Fruit fly (Drosophila melanogaster) whole organism, embryonic: ENCODE results near the gene jus.
A peak's percentile ranks its signal among the peaks of the same experiment; 100 is the strongest.

Experiments
- ATbp ChIP-seq: fragments of 200-800 bp; sonication (Bioruptor generic); optimal IDR thresholded peaks from 2 replicates; lab custom pipeline; 2017; ENCODE audit warnings: missing biosample characterization, mild to moderate bottlenecking, missing genetic modification characterization, missing genetic modification reagents
- Antp ChIP-seq: fragments of 200-800 bp; sonication (Bioruptor generic); optimal IDR thresholded peaks from 3 replicates; lab custom pipeline; 2016; ENCODE audit warnings: missing biosample characterization, missing genetic modification characterization
- CG10654 ChIP-seq: fragments of 200-800 bp; sonication (Bioruptor generic); optimal IDR thresholded peaks from 2 replicates; lab custom pipeline; 2016; ENCODE audit warnings: missing biosample characterization, missing genetic modification characterization
- CG11723 ChIP-seq: fragments of 200-800 bp; sonication (Bioruptor generic); optimal IDR thresholded peaks from 2 replicates; lab custom pipeline; 2017; ENCODE audit warnings: missing biosample characterization, mild to moderate bottlenecking, missing genetic modification characterization
- CG13894 ChIP-seq: fragments of 200-800 bp; sonication (Bioruptor generic); optimal IDR thresholded peaks from 3 replicates; lab custom pipeline; 2018; ENCODE audit warnings: missing biosample characterization, mild to moderate bottlenecking, missing genetic modification characterization, moderate library complexity
- CG14014 ChIP-seq: fragments of 200-800 bp; sonication (Bioruptor generic); IDR thresholded peaks from 2 replicates; pipeline ENCODE4 v1.3.6; 2022; ENCODE audit warnings: missing biosample characterization, missing genetic modification characterization
- CG1529 ChIP-seq: fragments of 200-800 bp; sonication (Bioruptor generic); optimal IDR thresholded peaks from 3 replicates; lab custom pipeline; 2018; ENCODE audit warnings: missing biosample characterization, missing genetic modification characterization
- CG16779 ChIP-seq: fragments of 200-800 bp; sonication (Bioruptor generic); IDR thresholded peaks from 2 replicates; pipeline ENCODE4 v1.3.6; 2022; ENCODE audit warnings: missing biosample characterization, missing genetic modification characterization
- CG17612 ChIP-seq: fragments of 200-800 bp; sonication (Bioruptor generic); IDR thresholded peaks from 2 replicates; pipeline ENCODE4 v1.3.6; 2022; ENCODE audit warnings: missing biosample characterization, missing genetic modification characterization
- CG18599 ChIP-seq: fragments of 200-800 bp; sonication (Bioruptor generic); optimal IDR thresholded peaks from 3 replicates; lab custom pipeline; 2017; ENCODE audit warnings: missing biosample characterization, missing genetic modification characterization, mild to moderate bottlenecking, moderate library complexity, missing genetic modification reagents
- CG2712 ChIP-seq: fragments of 200-800 bp; optimal IDR thresholded peaks from 3 replicates; lab custom pipeline; 2019; ENCODE audit warnings: missing biosample characterization, mild to moderate bottlenecking, missing genetic modification characterization, moderate library complexity
- CG30403 ChIP-seq: fragments of 200-800 bp; sonication (Bioruptor generic); optimal IDR thresholded peaks from 3 replicates; lab custom pipeline; 2016; ENCODE audit warnings: missing biosample characterization, missing genetic modification characterization
- CG32772 ChIP-seq: fragments of 200-800 bp; sonication (Bioruptor generic); IDR thresholded peaks from 2 replicates; pipeline ENCODE4 v1.3.6; 2022; ENCODE audit warnings: missing biosample characterization, missing genetic modification characterization
- CG4328 ChIP-seq: fragments of 200-800 bp; sonication (Bioruptor generic); optimal IDR thresholded peaks from 3 replicates; lab custom pipeline; 2017; ENCODE audit warnings: missing biosample characterization, missing genetic modification reagents, missing genetic modification characterization
- CG4820 ChIP-seq: fragments of 200-800 bp; sonication (Bioruptor generic); optimal IDR thresholded peaks from 3 replicates; lab custom pipeline; 2016; ENCODE audit warnings: missing biosample characterization, missing genetic modification characterization
- CG5953 ChIP-seq: fragments of 200-800 bp; sonication (Bioruptor generic); IDR thresholded peaks from 2 replicates; pipeline ENCODE4 v1.3.6; 2022; ENCODE audit warnings: missing biosample characterization, missing genetic modification characterization
- CG6272 ChIP-seq: fragments of 200-800 bp; sonication (Bioruptor generic); IDR thresholded peaks from 2 replicates; pipeline ENCODE4 v1.3.6; 2022; ENCODE audit warnings: missing biosample characterization, missing genetic modification characterization
- CG6683 ChIP-seq: fragments of 200-800 bp; sonication (Bioruptor generic); optimal IDR thresholded peaks from 2 replicates; lab custom pipeline; 2017; ENCODE audit warnings: missing biosample characterization, mild to moderate bottlenecking, missing genetic modification characterization, missing genetic modification reagents
- CG7357 ChIP-seq: fragments of 200-800 bp; sonication (Bioruptor generic); IDR thresholded peaks from 3 replicates; pipeline ENCODE4 v1.3.6; 2022; ENCODE audit warnings: missing biosample characterization, missing genetic modification characterization
- CG7372 ChIP-seq: fragments of 200-800 bp; sonication (Bioruptor generic); IDR thresholded peaks from 2 replicates; pipeline ENCODE4 v1.3.6; 2022; ENCODE audit warnings: missing biosample characterization, missing genetic modification characterization
- CG8290 ChIP-seq, 3 experiments: fragments of 200-800 bp; sonication (Bioruptor generic); optimal IDR thresholded peaks; 2 replicates each; lab custom pipeline; 2016 to 2019; ENCODE audit warnings: missing biosample characterization in 3 of 3, missing genetic modification characterization in 3 of 3, mild to moderate bottlenecking in 2 of 3, moderate library complexity in 1 of 3
- CTCF ChIP-seq: fragments of 200-800 bp; sonication (Bioruptor generic); optimal IDR thresholded peaks from 2 replicates; lab custom pipeline; 2017; ENCODE audit warnings: missing biosample characterization, mild to moderate bottlenecking, missing genetic modification characterization, moderate library complexity
- CkIIα-i1 ChIP-seq: fragments of 200-800 bp; sonication (Bioruptor generic); IDR thresholded peaks from 2 replicates; pipeline ENCODE4 v1.3.6; 2022; ENCODE audit warnings: missing biosample characterization, missing genetic modification characterization
- Dip2 ChIP-seq: fragments of 200-800 bp; sonication (Bioruptor generic); IDR thresholded peaks from 2 replicates; pipeline ENCODE4 v1.3.6; 2022; ENCODE audit warnings: missing biosample characterization, missing genetic modification characterization
- Dll ChIP-seq: fragments of 200-800 bp; sonication (Bioruptor generic); IDR thresholded peaks from 4 replicates; pipeline ENCODE4 v1.3.6; 2022; ENCODE audit warnings: missing biosample characterization, missing genetic modification characterization; ENCODE audit not compliant: partially characterized antibody
- E2f1 ChIP-seq: fragments of 200-800 bp; sonication (Bioruptor generic); IDR thresholded peaks from 2 replicates; pipeline ENCODE4 v1.3.6; 2022; ENCODE audit warnings: missing biosample characterization, missing genetic modification characterization
- Gsc ChIP-seq: fragments of 200-800 bp; sonication (Bioruptor generic); IDR thresholded peaks from 2 replicates; pipeline ENCODE4 v1.3.6; 2022; ENCODE audit warnings: missing biosample characterization, missing genetic modification characterization
- Lhr ChIP-seq: fragments of 200-800 bp; sonication (Bioruptor generic); optimal IDR thresholded peaks from 3 replicates; lab custom pipeline; 2017; ENCODE audit warnings: mild to moderate bottlenecking, missing biosample characterization, missing genetic modification reagents, missing genetic modification characterization
- Oli ChIP-seq: fragments of 200-800 bp; sonication (Bioruptor generic); optimal IDR thresholded peaks from 2 replicates; lab custom pipeline; 2018; ENCODE audit warnings: missing biosample characterization, mild to moderate bottlenecking, missing genetic modification characterization, moderate library complexity
- PHDP ChIP-seq: fragments of 200-800 bp; sonication (Bioruptor generic); optimal IDR thresholded peaks from 3 replicates; lab custom pipeline; 2018; ENCODE audit warnings: missing biosample characterization, mild to moderate bottlenecking, missing genetic modification characterization, moderate library complexity
- Pdp1 ChIP-seq, 2 experiments: fragments of 200-800 bp; sonication (Bioruptor generic); optimal IDR thresholded peaks; 3 replicates each; lab custom pipeline; 2016; ENCODE audit warnings: missing biosample characterization in 2 of 2, missing genetic modification characterization in 2 of 2, mild to moderate bottlenecking in 1 of 2, moderate library complexity in 1 of 2
- Poxn ChIP-seq: fragments of 200-800 bp; sonication (Bioruptor generic); IDR thresholded peaks from 2 replicates; pipeline ENCODE4 v1.3.6; 2022; ENCODE audit warnings: missing biosample characterization, missing genetic modification characterization
- Spps ChIP-seq: fragments of 200-800 bp; sonication (Bioruptor generic); optimal IDR thresholded peaks from 2 replicates; lab custom pipeline; 2018; ENCODE audit warnings: missing biosample characterization, mild to moderate bottlenecking, missing genetic modification characterization
- Ssrp ChIP-seq: fragments of 200-800 bp; sonication (Bioruptor generic); optimal IDR thresholded peaks from 2 replicates; lab custom pipeline; 2018; ENCODE audit warnings: missing biosample characterization, mild to moderate bottlenecking, missing genetic modification characterization, moderate library complexity
- cg ChIP-seq: fragments of 200-800 bp; sonication (Bioruptor generic); optimal IDR thresholded peaks from 3 replicates; lab custom pipeline; 2019; ENCODE audit warnings: missing biosample characterization, mild to moderate bottlenecking, missing genetic modification characterization, moderate library complexity
- ci ChIP-seq: fragments of 200-800 bp; sonication (Bioruptor generic); IDR thresholded peaks from 3 replicates; pipeline ENCODE4 v1.3.6; 2022; ENCODE audit warnings: missing biosample characterization, missing genetic modification characterization
- dimm ChIP-seq: fragments of 200-800 bp; sonication (Bioruptor generic); IDR thresholded peaks from 2 replicates; pipeline ENCODE4 v1.3.6; 2022; ENCODE audit warnings: missing biosample characterization, missing genetic modification characterization
- dmrt99B ChIP-seq: fragments of 200-800 bp; sonication (Bioruptor generic); optimal IDR thresholded peaks from 2 replicates; lab custom pipeline; 2018; ENCODE audit warnings: missing biosample characterization, mild to moderate bottlenecking, missing genetic modification characterization, moderate library complexity
- gcm2 ChIP-seq: fragments of 200-800 bp; sonication (Bioruptor generic); optimal IDR thresholded peaks from 2 replicates; lab custom pipeline; 2016; ENCODE audit warnings: missing biosample characterization, missing genetic modification characterization
- hb ChIP-seq: fragments of 200-800 bp; sonication (Bioruptor generic); IDR thresholded peaks from 3 replicates; pipeline ENCODE4 v1.3.6; 2022; ENCODE audit warnings: missing biosample characterization, missing genetic modification characterization; ENCODE audit not compliant: partially characterized antibody
- kah ChIP-seq: fragments of 200-800 bp; sonication (Bioruptor generic); optimal IDR thresholded peaks from 2 replicates; lab custom pipeline; 2018; ENCODE audit warnings: missing biosample characterization, mild to moderate bottlenecking, missing genetic modification characterization
- odd ChIP-seq: fragments of 200-800 bp; sonication (Bioruptor generic); optimal IDR thresholded peaks from 2 replicates; lab custom pipeline; 2017; ENCODE audit warnings: missing biosample characterization, mild to moderate bottlenecking, missing genetic modification characterization
- pnt ChIP-seq: fragments of 200-800 bp; sonication (Bioruptor generic); optimal IDR thresholded peaks from 3 replicates; lab custom pipeline; 2016; ENCODE audit warnings: missing biosample characterization, missing genetic modification characterization
- sens-2 ChIP-seq: fragments of 200-800 bp; sonication (Bioruptor generic); IDR thresholded peaks from 2 replicates; pipeline ENCODE4 v1.3.6; 2022; ENCODE audit warnings: missing biosample characterization, missing genetic modification characterization
- sisA ChIP-seq: fragments of 200-800 bp; sonication (Bioruptor generic); IDR thresholded peaks from 2 replicates; pipeline ENCODE4 v1.3.6; 2022; ENCODE audit warnings: missing biosample characterization, missing genetic modification characterization
- sob ChIP-seq: fragments of 200-800 bp; sonication (Bioruptor generic); IDR thresholded peaks from 2 replicates; pipeline ENCODE4 v1.3.6; 2022; ENCODE audit warnings: missing biosample characterization, missing genetic modification characterization
- sug ChIP-seq: fragments of 200-800 bp; optimal IDR thresholded peaks from 2 replicates; lab custom pipeline; 2019; ENCODE audit warnings: missing biosample characterization, mild to moderate bottlenecking, missing genetic modification characterization, moderate library complexity
- tgo ChIP-seq: fragments of 200-800 bp; sonication (Bioruptor generic); IDR thresholded peaks from 3 replicates; pipeline ENCODE4 v1.3.6; 2022; ENCODE audit warnings: missing biosample characterization, missing genetic modification characterization
- tll ChIP-seq, 2 experiments: fragments of 200-800 bp in 1 of 2; fragments of >200 bp in 1 of 2; sonication (Bioruptor generic) in 1 of 2; optimal IDR thresholded peaks; 2 replicates each; lab custom pipeline; 2017 to 2019; ENCODE audit warnings: missing biosample characterization in 2 of 2, missing genetic modification characterization in 2 of 2, mild to moderate bottlenecking in 1 of 2, moderate library complexity in 1 of 2
- toy ChIP-seq: fragments of 200-800 bp; sonication (Bioruptor generic); IDR thresholded peaks from 2 replicates; pipeline ENCODE4 v1.3.6; 2022; ENCODE audit warnings: missing biosample characterization, missing genetic modification characterization
- zen2 ChIP-seq: fragments of 200-800 bp; sonication (Bioruptor generic); IDR thresholded peaks from 3 replicates; pipeline ENCODE4 v1.3.6; 2022; ENCODE audit warnings: missing biosample characterization, missing genetic modification characterization; ENCODE audit not compliant: partially characterized antibody

Gene jus

DNA sequence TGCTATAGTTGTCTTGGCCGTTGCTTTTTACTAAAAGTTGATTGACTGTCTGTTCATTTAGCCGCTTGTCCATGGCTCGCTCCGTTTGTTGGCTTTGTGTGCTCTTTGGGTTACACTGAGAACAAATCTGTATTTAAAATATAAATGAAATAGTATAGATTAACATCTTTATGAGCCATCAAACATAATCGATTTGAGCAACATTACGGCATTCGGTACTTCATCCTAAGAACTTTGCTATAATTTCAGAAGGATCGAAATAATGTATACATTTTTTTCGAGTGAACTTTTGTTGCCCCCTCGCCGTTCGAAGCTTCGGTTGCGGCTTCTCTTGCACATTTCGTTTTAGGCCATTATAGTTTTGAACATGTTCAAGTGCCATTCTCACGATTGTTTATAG, 13.2 kb upstream of the jus start (continued):
- peak; percentile 89 for TF ChIP-seq ci (GFP tag; lab: Robert Waterston, UW)
- TF ChIP-seq sob (GFP tag; lab: Robert Waterston, UW), result no peak; the same call in 1 of the 2 replicates
- peak; percentile 65 for TF ChIP-seq Ssrp (tag; lab: Kevin White, UChicago)
- TF ChIP-seq pnt (GFP tag; lab: Kevin White, UChicago), result no peak
- peak; percentile 42 for TF ChIP-seq kah (GFP tag; lab: Kevin White, UChicago)
- no peak for TF ChIP-seq sug (tag; lab: Kevin White, UChicago)
- TF ChIP-seq sisA, result peak; percentile 56
- TF ChIP-seq odd (GFP tag; lab: Kevin White, UChicago), result peak; percentile 67
- no peak for TF ChIP-seq Gsc
- TF ChIP-seq hb (GFP tag; lab: Robert Waterston, UW), result no peak
- no peak for TF ChIP-seq toy (GFP tag; lab: Robert Waterston, UW)
- TF ChIP-seq CG11723 (GFP tag; lab: Kevin White, UChicago), result peak; percentile 49
- peak; percentile 82 for TF ChIP-seq CG2712
- no peak for TF ChIP-seq Poxn (GFP tag; lab: Robert Waterston, UW)
- TF ChIP-seq sens-2 (GFP tag; lab: Robert Waterston, UW), result no peak
- TF ChIP-seq CG7357, result 0 out of 3 replicates have a peak, but pooled peaks have one; percentile 38
- TF ChIP-seq CG16779 (GFP tag; lab: Robert Waterston, UW), result no peak
- TF ChIP-seq cg, result no peak
- peak; percentile 83 for TF ChIP-seq ATbp (GFP tag; lab: Kevin White, UChicago)
- TF ChIP-seq dimm (GFP tag; lab: Robert Waterston, UW), result peak; percentile 34; the same call in 1 of the 2 replicates
- TF ChIP-seq CkIIα-i1 (GFP tag; lab: Robert Waterston, UW), result no peak
- peak; percentile 61 for TF ChIP-seq Spps
- TF ChIP-seq CG6683 (GFP tag; lab: Kevin White, UChicago), result peak; percentile 29
- peak; percentile 43 for TF ChIP-seq CG10654 (GFP tag; lab: Kevin White, UChicago)
- no peak for TF ChIP-seq Dip2 (GFP tag; lab: Robert Waterston, UW)
- no peak for TF ChIP-seq tll (GFP tag; optimal IDR thresholded peaks at IDR 0.05; lab: Kevin White, UChicago)
- TF ChIP-seq Oli, result peak; percentile 86
- peak; percentile 17 for TF ChIP-seq Lhr (GFP tag; lab: Kevin White, UChicago)
- TF ChIP-seq tgo (GFP tag; lab: Robert Waterston, UW), result peak; percentile 72; the same call in 2 of the 3 replicates
- no peak for TF ChIP-seq CG6272 (GFP tag; lab: Robert Waterston, UW)
- TF ChIP-seq Dll (GFP tag; lab: Robert Waterston, UW), result no peak
- peak; percentile 50 for TF ChIP-seq CG18599 (GFP tag; lab: Kevin White, UChicago)
- peak; percentile 54; the same call in 1 of the 2 replicates for TF ChIP-seq CG7372
- no peak for TF ChIP-seq gcm2 (GFP tag; lab: Kevin White, UChicago)
- peak; percentile 61 for TF ChIP-seq CG30403
- 0 out of 2 replicates have a peak, but pooled peaks have one; percentile 42 for TF ChIP-seq E2f1
- peak; percentile 11 to 42 for TF ChIP-seq Pdp1 (GFP tag; optimal IDR thresholded peaks at IDR 0.05; lab: Kevin White, UChicago)
- peak; percentile 85 for TF ChIP-seq dmrt99B (tag; lab: Kevin White, UChicago)
- no peak for TF ChIP-seq CG4328 (GFP tag; lab: Kevin White, UChicago)
- peak; percentile 62; the same call in 1 of the 2 replicates for TF ChIP-seq CG32772 (GFP tag; lab: Robert Waterston, UW)
- TF ChIP-seq CG4820 (GFP tag; lab: Kevin White, UChicago), result peak; percentile 47
- TF ChIP-seq Antp (GFP tag; lab: Kevin White, UChicago), result no peak
- TF ChIP-seq CG1529 (GFP tag; lab: Kevin White, UChicago), result peak; percentile 63
- no peak for TF ChIP-seq CG5953 (GFP tag; lab: Robert Waterston, UW)
- TF ChIP-seq CG13894 (tag; lab: Kevin White, UChicago), result no peak
- TF ChIP-seq CG8290 (GFP tag; optimal IDR thresholded peaks at IDR 0.05; lab: Kevin White, UChicago), result no peak
- TF ChIP-seq CG8290 (tag; optimal IDR thresholded peaks at IDR 0.05; lab: Kevin White, UChicago), result peak in 1 of 2 experiments; percentile 40
- TF ChIP-seq PHDP (tag; lab: Kevin White, UChicago), result peak; percentile 77
- peak; percentile 52; the same call in 1 of the 2 replicates for TF ChIP-seq CG14014 (GFP tag; lab: Robert Waterston, UW)
- 0 out of 2 replicates have a peak, but pooled peaks have one; percentile 10 for TF ChIP-seq CG17612 (GFP tag; lab: Robert Waterston, UW)
- no peak for TF ChIP-seq zen2
- no peak for TF ChIP-seq CTCF (GFP tag; lab: Kevin White, UChicago)
